Fruit fly (Drosophila melanogaster) whole organism, wandering third instar larva: ENCODE results near the gene CG3982.

Source experiments
- Abd-B ChIP-seq: fragments of >200 bp; optimal IDR thresholded peaks from 2 replicates; lab custom pipeline; 2017; ENCODE audit warnings: missing biosample characterization, missing genetic modification characterization
- CG32264 ChIP-seq: fragments of 200-800 bp; sonication (Bioruptor generic); optimal IDR thresholded peaks from 2 replicates; lab custom pipeline; 2016; ENCODE audit warnings: missing biosample characterization, missing genetic modification characterization
- CG9705 ChIP-seq: fragments of 200-800 bp; sonication (Bioruptor generic); optimal IDR thresholded peaks from 2 replicates; lab custom pipeline; 2018; ENCODE audit warnings: missing biosample characterization, mild to moderate bottlenecking, missing genetic modification characterization
- CrebA ChIP-seq: fragments of 200-800 bp; sonication (Bioruptor generic); optimal IDR thresholded peaks from 2 replicates; lab custom pipeline; 2016; ENCODE audit warnings: missing biosample characterization, mild to moderate bottlenecking, missing genetic modification characterization, borderline replicate concordance
- Dfd ChIP-seq: fragments of >200 bp; optimal IDR thresholded peaks from 2 replicates; lab custom pipeline; 2017; ENCODE audit warnings: missing biosample characterization, missing genetic modification characterization
- Dif ChIP-seq: fragments of 200-275, 200-300 bp; sonication (Bioruptor generic); optimal IDR thresholded peaks from 2 replicates; lab custom pipeline; 2018; ENCODE audit warnings: missing biosample characterization, missing genetic modification characterization; ENCODE audit not compliant: partially characterized antibody
- GATAd ChIP-seq: sonication (Bioruptor generic); optimal IDR thresholded peaks from 2 replicates; lab custom pipeline; 2016; ENCODE audit warnings: missing biosample characterization, missing genetic modification characterization
- HLH106 ChIP-seq: fragments of 200-800 bp; optimal IDR thresholded peaks from 3 replicates; lab custom pipeline; 2019; ENCODE audit warnings: missing biosample characterization, mild to moderate bottlenecking, missing genetic modification characterization, moderate library complexity
- Hnf4 ChIP-seq: fragments of 200-800 bp; sonication (Bioruptor generic); optimal IDR thresholded peaks from 2 replicates; lab custom pipeline; 2016; ENCODE audit warnings: missing biosample characterization, mild to moderate bottlenecking, missing genetic modification characterization
- Hr78 ChIP-seq: fragments of >200 bp; optimal IDR thresholded peaks from 2 replicates; lab custom pipeline; 2017; ENCODE audit warnings: missing biosample characterization, missing genetic modification characterization
- Hr83 ChIP-seq: fragments of 200-300 bp; sonication (Bioruptor generic); optimal IDR thresholded peaks from 2 replicates; lab custom pipeline; 2016; ENCODE audit warnings: missing biosample characterization, mild to moderate bottlenecking, missing genetic modification characterization, moderate library complexity; ENCODE audit not compliant: poor library complexity, severe bottlenecking
- Jra ChIP-seq: sonication (Bioruptor generic); optimal IDR thresholded peaks from 2 replicates; lab custom pipeline; 2016; ENCODE audit warnings: missing biosample characterization, missing genetic modification characterization
- Mio ChIP-seq: sonication (Bioruptor generic); optimal IDR thresholded peaks from 2 replicates; lab custom pipeline; 2016; ENCODE audit warnings: missing biosample characterization, missing genetic modification characterization
- Myc ChIP-seq: fragments of >200 bp; optimal IDR thresholded peaks from 2 replicates; lab custom pipeline; 2017
- N ChIP-seq: fragments of >200 bp; optimal IDR thresholded peaks from 2 replicates; lab custom pipeline; 2018; ENCODE audit warnings: missing biosample characterization, missing external identifiers, missing genetic modification characterization
- OdsH ChIP-seq: fragments of 200-800 bp; sonication (Bioruptor generic); optimal IDR thresholded peaks from 2 replicates; lab custom pipeline; 2016; ENCODE audit warnings: missing biosample characterization, mild to moderate bottlenecking, missing genetic modification characterization
- Rel ChIP-seq, 2 experiments: fragments of 200-800 bp; sonication (Bioruptor generic) in 1 of 2; optimal IDR thresholded peaks; 2 replicates in 1 of 2; 3 replicates in 1 of 2; lab custom pipeline; 2016 to 2019; ENCODE audit warnings: mild to moderate bottlenecking in 2 of 2, missing biosample characterization in 2 of 2, missing genetic modification characterization in 2 of 2, moderate library complexity in 1 of 2
- Sp1 ChIP-seq: fragments of 200-800 bp; sonication (Bioruptor generic); optimal IDR thresholded peaks from 3 replicates; lab custom pipeline; 2019; ENCODE audit warnings: missing biosample characterization, mild to moderate bottlenecking, missing genetic modification characterization, moderate library complexity
- Vsx2 ChIP-seq: fragments of 200-300, 225-300 bp; sonication (Bioruptor generic); optimal IDR thresholded peaks from 2 replicates; lab custom pipeline; 2018; ENCODE audit warnings: missing biosample characterization, missing genetic modification characterization; ENCODE audit not compliant: partially characterized antibody
- br ChIP-seq: fragments of 200-800 bp; sonication (Bioruptor generic); optimal IDR thresholded peaks from 2 replicates; lab custom pipeline; 2016; ENCODE audit warnings: missing biosample characterization, missing genetic modification characterization
- brk ChIP-seq: fragments of 200-800 bp; sonication (Bioruptor generic); optimal IDR thresholded peaks from 2 replicates; lab custom pipeline; 2016; ENCODE audit warnings: missing biosample characterization, mild to moderate bottlenecking, missing genetic modification characterization
- dl ChIP-seq, 2 experiments: fragments of 175-275, 200-275 bp in 1 of 2; fragments of 200-275 bp in 1 of 2; sonication (Bioruptor generic); optimal IDR thresholded peaks; lab custom pipeline; 2018; ENCODE audit warnings: mild to moderate bottlenecking in 2 of 2, missing biosample characterization in 2 of 2, missing genetic modification characterization in 2 of 2, moderate library complexity in 2 of 2; ENCODE audit not compliant: partially characterized antibody in 2 of 2, insufficient read depth in 1 of 2
- dmrt93B ChIP-seq: fragments of 200-800 bp; sonication (Bioruptor generic); optimal IDR thresholded peaks from 2 replicates; lab custom pipeline; 2018; ENCODE audit warnings: missing biosample characterization, mild to moderate bottlenecking, missing genetic modification characterization
- dsf ChIP-seq: sonication (Bioruptor generic); optimal IDR thresholded peaks from 2 replicates; lab custom pipeline; 2016; ENCODE audit warnings: missing biosample characterization, missing genetic modification characterization, borderline replicate concordance
- ey ChIP-seq: fragments of 200-800 bp; sonication (Bioruptor generic); optimal IDR thresholded peaks from 2 replicates; lab custom pipeline; 2016; ENCODE audit warnings: missing biosample characterization, missing genetic modification characterization
- foxo ChIP-seq, 2 experiments: fragments of 200-800 bp; sonication (Bioruptor generic); optimal IDR thresholded peaks; 2 replicates in 1 of 2; 3 replicates in 1 of 2; lab custom pipeline; 2016 to 2017; ENCODE audit warnings: missing biosample characterization in 2 of 2, missing genetic modification characterization in 2 of 2
- fru ChIP-seq: fragments of 200-800 bp; sonication (Bioruptor generic); optimal IDR thresholded peaks from 3 replicates; lab custom pipeline; 2016; ENCODE audit warnings: missing biosample characterization, mild to moderate bottlenecking, missing genetic modification characterization
- h ChIP-seq: fragments of 200-800 bp; sonication (Bioruptor generic); optimal IDR thresholded peaks from 3 replicates; lab custom pipeline; 2016; ENCODE audit warnings: missing biosample characterization, mild to moderate bottlenecking, missing genetic modification characterization
- jim ChIP-seq: fragments of 175-275, 200-325 bp; sonication (Bioruptor generic); optimal IDR thresholded peaks from 2 replicates; lab custom pipeline; 2016; ENCODE audit warnings: missing biosample characterization, mild to moderate bottlenecking, missing genetic modification characterization
- lola ChIP-seq: fragments of >200 bp; optimal IDR thresholded peaks from 2 replicates; lab custom pipeline; 2017; ENCODE audit warnings: missing biosample characterization, missing genetic modification characterization
- pan ChIP-seq: fragments of >200 bp; optimal IDR thresholded peaks from 2 replicates; lab custom pipeline; 2017
- psq ChIP-seq: fragments of 200-800 bp; sonication (Bioruptor generic); optimal IDR thresholded peaks from 3 replicates; lab custom pipeline; 2017; ENCODE audit warnings: missing biosample characterization, mild to moderate bottlenecking, missing genetic modification characterization, moderate library complexity
- rgr ChIP-seq: fragments of 200-800 bp; sonication (Bioruptor generic); optimal IDR thresholded peaks from 3 replicates; lab custom pipeline; 2016; ENCODE audit warnings: missing biosample characterization, mild to moderate bottlenecking, missing genetic modification characterization
- sage ChIP-seq: fragments of 200-800 bp; sonication (Bioruptor generic); optimal IDR thresholded peaks from 2 replicates; lab custom pipeline; 2016; ENCODE audit warnings: missing biosample characterization, mild to moderate bottlenecking, missing genetic modification characterization
- sv ChIP-seq: fragments of 200-800 bp; sonication (Bioruptor generic); optimal IDR thresholded peaks from 3 replicates; lab custom pipeline; 2016; ENCODE audit warnings: missing biosample characterization, missing genetic modification characterization
- tai ChIP-seq: sonication (Bioruptor generic); optimal IDR thresholded peaks from 2 replicates; lab custom pipeline; 2016; ENCODE audit warnings: missing biosample characterization, missing genetic modification characterization
- usp ChIP-seq: fragments of >200 bp; optimal IDR thresholded peaks from 2 replicates; lab custom pipeline; 2017; ENCODE audit warnings: missing biosample characterization, missing genetic modification characterization
- woc ChIP-seq: sonication (Bioruptor generic); optimal IDR thresholded peaks from 2 replicates; lab custom pipeline; 2016; ENCODE audit warnings: missing biosample characterization, mild to moderate bottlenecking, missing genetic modification characterization

Gene CG3982

DNA sequence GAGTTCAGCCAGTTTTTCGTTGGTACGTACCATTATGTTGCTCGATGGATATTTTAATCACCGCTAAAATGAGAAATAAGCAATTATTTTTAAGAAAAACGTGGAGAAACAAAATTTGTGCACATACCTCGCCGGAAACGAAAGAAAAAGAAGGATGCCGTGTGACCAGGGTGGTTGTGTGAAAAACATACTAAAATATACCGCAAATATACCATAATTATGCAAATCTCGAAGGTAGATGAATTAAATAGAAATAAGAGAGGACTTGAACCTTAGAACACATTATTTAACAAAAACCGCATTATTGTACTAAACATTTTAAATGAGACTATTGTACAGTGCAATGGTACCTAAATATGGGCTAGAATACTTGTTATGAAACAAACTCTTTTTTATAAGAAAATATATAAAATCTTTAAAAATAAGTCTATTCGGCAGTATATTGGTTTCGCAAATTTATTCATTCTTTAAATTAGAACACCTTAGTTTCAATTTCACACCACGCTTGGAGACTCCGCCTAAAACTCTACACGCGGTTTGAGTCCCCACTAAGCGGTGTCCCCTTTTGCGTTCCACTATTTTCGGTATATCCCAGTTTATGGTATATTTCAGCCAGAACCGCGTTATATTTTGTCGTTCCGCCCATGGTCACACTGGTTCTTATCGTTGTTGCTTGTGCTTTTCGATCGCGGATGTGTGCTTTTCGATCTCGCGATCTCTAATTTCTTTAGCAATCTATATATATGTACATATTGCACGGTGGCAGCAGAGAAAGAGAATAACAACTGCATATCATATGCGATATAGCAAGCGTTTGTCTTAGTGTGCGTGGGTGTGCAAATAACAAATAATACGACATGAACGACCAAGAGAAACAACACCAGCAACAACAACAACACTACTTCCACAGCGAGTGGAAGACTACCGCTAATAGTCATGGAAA, 12.7 kb upstream of the CG3982 start, which contains the start of the genes RpS17 and MTF-1 (continued):
- TF ChIP-seq CG32264 (GFP tag; lab: Kevin White, UChicago) (no peak), jim (GFP tag; lab: Kevin White, UChicago) (no peak), GATAd (GFP tag; lab: Kevin White, UChicago) (peak; percentile 44), h (GFP tag; lab: Kevin White, UChicago) (peak; percentile 31), Vsx2 (GFP tag; lab: Kevin White, UChicago) (no peak), Hr83 (GFP tag; lab: Kevin White, UChicago) (peak; percentile 82), Rel (GFP tag; optimal IDR thresholded peaks at IDR 0.05; lab: Kevin White, UChicago) (no peak), Rel (tag; optimal IDR thresholded peaks at IDR 0.05; lab: Kevin White, UChicago) (peak; percentile 86), Dfd (GFP tag; lab: Kevin White, UChicago) (no peak), dsf (GFP tag; lab: Kevin White, UChicago) (peak; percentile 9), Mio (GFP tag; lab: Kevin White, UChicago) (peak; percentile 21), Hr78 (GFP tag; lab: Kevin White, UChicago) (no peak), rgr (GFP tag; lab: Kevin White, UChicago) (peak; percentile 76)

- peak; percentile 99 for TF ChIP-seq sv (GFP tag; lab: Kevin White, UChicago)
- TF ChIP-seq Hr78 (GFP tag; lab: Kevin White, UChicago): no peak
- TF ChIP-seq lola (GFP tag; lab: Kevin White, UChicago): no peak
- TF ChIP-seq Vsx2 (GFP tag; lab: Kevin White, UChicago): no peak
- peak; percentile 97 for TF ChIP-seq Dfd (GFP tag; lab: Kevin White, UChicago)
- TF ChIP-seq CrebA: no peak
- peak; percentile 99 for TF ChIP-seq HLH106 (tag; lab: Kevin White, UChicago)
- TF ChIP-seq ey (GFP tag; lab: Kevin White, UChicago): peak; percentile 99
- peak; percentile 99 for TF ChIP-seq br
- peak; percentile 99 for TF ChIP-seq woc (GFP tag; lab: Kevin White, UChicago)
- TF ChIP-seq CG32264 (GFP tag; lab: Kevin White, UChicago): peak; percentile 97
- peak; percentile 97 for TF ChIP-seq dsf (GFP tag; lab: Kevin White, UChicago)
- TF ChIP-seq CG9705 (GFP tag; lab: Kevin White, UChicago): peak; percentile 99
- peak; percentile 100 for TF ChIP-seq dmrt93B (GFP tag; lab: Kevin White, UChicago)
- peak; percentile 97 for TF ChIP-seq GATAd (GFP tag; lab: Kevin White, UChicago)
- peak; percentile 93 for TF ChIP-seq brk
- TF ChIP-seq dl (GFP tag; optimal IDR thresholded peaks at IDR 0.05; lab: Kevin White, UChicago; ENCODE audit: insufficient read depth in 1 of 2, partially characterized antibody in 2 of 2): no peak
- TF ChIP-seq tai (GFP tag; lab: Kevin White, UChicago): peak; percentile 99
- TF ChIP-seq Rel (GFP tag; optimal IDR thresholded peaks at IDR 0.05; lab: Kevin White, UChicago): peak; percentile 50
- TF ChIP-seq Rel (tag; optimal IDR thresholded peaks at IDR 0.05; lab: Kevin White, UChicago): peak; percentile 91
- TF ChIP-seq Mio (GFP tag; lab: Kevin White, UChicago): peak; percentile 94
- peak; percentile 99 for TF ChIP-seq fru
- peak; percentile 99 for TF ChIP-seq Hnf4 (GFP tag; lab: Kevin White, UChicago)
- peak; percentile 98 for TF ChIP-seq Sp1 (GFP tag; lab: Kevin White, UChicago)
- peak; percentile 91 for TF ChIP-seq sage (GFP tag; lab: Kevin White, UChicago)
- TF ChIP-seq Jra (GFP tag; lab: Kevin White, UChicago): peak; percentile 98
- no peak for TF ChIP-seq Dif
- peak; percentile 11 for TF ChIP-seq usp (GFP tag; lab: Kevin White, UChicago)
- no peak for TF ChIP-seq pan (lab: Kevin White, UChicago)
- peak; percentile 20 for TF ChIP-seq Myc (lab: Kevin White, UChicago)
- TF ChIP-seq jim (GFP tag; lab: Kevin White, UChicago): peak; percentile 94
- peak; percentile 97 for TF ChIP-seq psq (GFP tag; lab: Kevin White, UChicago)
- TF ChIP-seq rgr (GFP tag; lab: Kevin White, UChicago): peak; percentile 99
- peak; percentile 99 for TF ChIP-seq h (GFP tag; lab: Kevin White, UChicago)
- TF ChIP-seq N (GFP tag; lab: Kevin White, UChicago): no peak
- TF ChIP-seq Abd-B (GFP tag; lab: Kevin White, UChicago): no peak
- TF ChIP-seq foxo (GFP tag; optimal IDR thresholded peaks at IDR 0.05; lab: Kevin White, UChicago): peak; percentile 91 to 99
- TF ChIP-seq Hr83 (GFP tag; lab: Kevin White, UChicago): peak; percentile 98
- peak; percentile 99 for TF ChIP-seq OdsH
These were observed 9.6 kb upstream of the CG3982 start, which contains the start of the genes Atat and Shc for dm6 chr3L:9426656-9427294. Gene Atat, minus strand, starts transcription at chr3L:9426758. Gene Shc, plus strand, starts transcription at chr3L:9427010.
